Fruit fly (Drosophila melanogaster) whole organism, prepupa: ENCODE data around the gene CG8032.

Experiments used
- Blimp-1 ChIP-seq: fragments of 200-800 bp; sonication (Bioruptor generic); optimal IDR thresholded peaks from 3 replicates; lab custom pipeline; 2017; ENCODE audit warnings: missing biosample characterization, missing genetic modification characterization, mild to moderate bottlenecking, moderate library complexity, missing genetic modification reagents
- CG10631 ChIP-seq: fragments of 200-800 bp; sonication (Bioruptor generic); optimal IDR thresholded peaks from 2 replicates; lab custom pipeline; 2016; ENCODE audit warnings: missing biosample characterization, missing genetic modification characterization
- CG10669 ChIP-seq: fragments of 200-800 bp; sonication (Bioruptor generic); optimal IDR thresholded peaks from 3 replicates; lab custom pipeline; 2018; ENCODE audit warnings: missing biosample characterization, mild to moderate bottlenecking, missing genetic modification characterization, moderate library complexity
- CG11294 ChIP-seq: fragments of 200-800 bp; sonication (Bioruptor generic); IDR thresholded peaks from 2 replicates; pipeline ENCODE4 v1.3.6; 2022; ENCODE audit warnings: missing biosample characterization, missing genetic modification characterization
- CG11762 ChIP-seq: fragments of 200-800 bp; sonication (Bioruptor generic); optimal IDR thresholded peaks from 3 replicates; lab custom pipeline; 2016; ENCODE audit warnings: missing biosample characterization, missing genetic modification characterization; ENCODE audit not compliant: insufficient read depth
- CG15336 ChIP-seq: fragments of 200-800 bp; sonication (Bioruptor generic); IDR thresholded peaks from 2 replicates; pipeline ENCODE4 v1.3.6; 2022; ENCODE audit warnings: missing biosample characterization, missing genetic modification characterization
- CG1621 ChIP-seq: fragments of 200-800 bp; sonication (Bioruptor generic); optimal IDR thresholded peaks from 3 replicates; lab custom pipeline; 2018; ENCODE audit warnings: missing biosample characterization, mild to moderate bottlenecking, missing genetic modification characterization
- CG16779 ChIP-seq: fragments of 200-800 bp; sonication (Bioruptor generic); optimal IDR thresholded peaks from 3 replicates; lab custom pipeline; 2017; ENCODE audit warnings: missing biosample characterization, mild to moderate bottlenecking, missing genetic modification characterization
- CG3032 ChIP-seq: fragments of 200-800 bp; optimal IDR thresholded peaks from 2 replicates; lab custom pipeline; 2019; ENCODE audit warnings: missing biosample characterization, mild to moderate bottlenecking, missing genetic modification characterization, moderate library complexity
- CG32006 ChIP-seq: fragments of 200-800 bp; sonication (Bioruptor generic); optimal IDR thresholded peaks from 3 replicates; lab custom pipeline; 2017; ENCODE audit warnings: missing biosample characterization, mild to moderate bottlenecking, missing genetic modification characterization
- CG34406 ChIP-seq: fragments of 200-800 bp; sonication (Bioruptor generic); optimal IDR thresholded peaks from 3 replicates; lab custom pipeline; 2016; ENCODE audit warnings: missing biosample characterization, missing genetic modification characterization
- CG3919 ChIP-seq: fragments of 200-800 bp; sonication (Bioruptor generic); optimal IDR thresholded peaks from 3 replicates; lab custom pipeline; 2016; ENCODE audit warnings: missing biosample characterization, missing genetic modification characterization
- CG4318 ChIP-seq: fragments of 200-800 bp; sonication (Bioruptor generic); optimal IDR thresholded peaks from 3 replicates; lab custom pipeline; 2017; ENCODE audit warnings: missing biosample characterization, mild to moderate bottlenecking, missing genetic modification characterization
- CG6163 ChIP-seq: fragments of 200-800 bp; sonication (Bioruptor generic); IDR thresholded peaks from 3 replicates; pipeline ENCODE4 v1.3.6; 2022; ENCODE audit warnings: missing biosample characterization, missing genetic modification characterization
- CG6792 ChIP-seq: fragments of 200-800 bp; sonication (Bioruptor generic); optimal IDR thresholded peaks from 3 replicates; lab custom pipeline; 2016; ENCODE audit warnings: missing biosample characterization, missing genetic modification characterization
- CG6808 ChIP-seq: fragments of 200-800 bp; sonication (Bioruptor generic); optimal IDR thresholded peaks from 3 replicates; lab custom pipeline; 2017; ENCODE audit warnings: missing biosample characterization, missing genetic modification characterization, mild to moderate bottlenecking, moderate library complexity, missing genetic modification reagents
- CG8319 ChIP-seq: fragments of 200-800 bp; sonication (Bioruptor generic); optimal IDR thresholded peaks from 3 replicates; lab custom pipeline; 2016; ENCODE audit warnings: missing biosample characterization, missing genetic modification characterization
- CG8632 ChIP-seq: fragments of 200-800 bp; sonication (Bioruptor generic); optimal IDR thresholded peaks from 3 replicates; lab custom pipeline; 2016; ENCODE audit warnings: missing biosample characterization, missing genetic modification characterization
- CG9139 ChIP-seq: fragments of 200-800 bp; sonication (Bioruptor generic); optimal IDR thresholded peaks from 3 replicates; lab custom pipeline; 2017; ENCODE audit warnings: missing biosample characterization, mild to moderate bottlenecking, missing genetic modification characterization
- Eip75B ChIP-seq: fragments of 200-800 bp; sonication (Bioruptor generic); optimal IDR thresholded peaks from 3 replicates; lab custom pipeline; 2016; ENCODE audit warnings: missing biosample characterization, missing genetic modification characterization
- Eip78C ChIP-seq: fragments of 200-800 bp; sonication (Bioruptor generic); peaks from one replicate; lab custom pipeline; 2016; ENCODE audit warnings: missing biosample characterization, missing genetic modification characterization
- Eip93F ChIP-seq: fragments of 200-800 bp; sonication (Bioruptor generic); optimal IDR thresholded peaks from 2 replicates; lab custom pipeline; 2016; ENCODE audit warnings: missing biosample characterization, mild to moderate bottlenecking, missing genetic modification characterization
- Ets21C ChIP-seq: fragments of 200-800 bp; sonication (Bioruptor generic); optimal IDR thresholded peaks from 3 replicates; lab custom pipeline; 2016; ENCODE audit warnings: missing biosample characterization, missing genetic modification characterization
- Ets96B ChIP-seq: fragments of 200-800 bp; optimal IDR thresholded peaks from 2 replicates; lab custom pipeline; 2019; ENCODE audit warnings: missing biosample characterization, mild to moderate bottlenecking, missing genetic modification characterization, moderate library complexity
- Gug ChIP-seq: fragments of 200-800 bp; sonication (Bioruptor generic); IDR thresholded peaks from 2 replicates; pipeline ENCODE4 v1.3.6; 2022; ENCODE audit warnings: missing biosample characterization, missing genetic modification characterization
- Hr38 ChIP-seq: sonication (Bioruptor generic); optimal IDR thresholded peaks from 2 replicates; lab custom pipeline; 2016; ENCODE audit warnings: missing biosample characterization, missing genetic modification characterization
- Lpt ChIP-seq: fragments of 200-800 bp; sonication (Bioruptor generic); optimal IDR thresholded peaks from 3 replicates; lab custom pipeline; 2016; ENCODE audit warnings: missing biosample characterization, missing genetic modification characterization
- Met ChIP-seq: fragments of 200-800 bp; sonication (Bioruptor generic); optimal IDR thresholded peaks from 3 replicates; lab custom pipeline; 2016; ENCODE audit warnings: missing biosample characterization, missing genetic modification characterization
- OdsH ChIP-seq: fragments of 200-800 bp; sonication (Bioruptor generic); optimal IDR thresholded peaks from 3 replicates; lab custom pipeline; 2016; ENCODE audit warnings: missing biosample characterization, missing genetic modification characterization
- Smox ChIP-seq: fragments of 200-800 bp; sonication (Bioruptor generic); optimal IDR thresholded peaks from 3 replicates; lab custom pipeline; 2016; ENCODE audit warnings: missing biosample characterization, missing genetic modification characterization
- Sox102F ChIP-seq: fragments of 200-800 bp; sonication (Bioruptor generic); optimal IDR thresholded peaks from 2 replicates; lab custom pipeline; 2016; ENCODE audit warnings: missing biosample characterization, mild to moderate bottlenecking, missing genetic modification characterization
- Sox14 ChIP-seq: fragments of 200-800 bp; sonication (Bioruptor generic); optimal IDR thresholded peaks from 3 replicates; lab custom pipeline; 2016; ENCODE audit warnings: missing biosample characterization, missing genetic modification characterization
- Sox15 ChIP-seq: fragments of 200-800 bp; sonication (Bioruptor generic); optimal IDR thresholded peaks from 3 replicates; lab custom pipeline; 2016; ENCODE audit warnings: missing biosample characterization, missing genetic modification characterization
- achi ChIP-seq: fragments of 200-800 bp; sonication (Bioruptor generic); optimal IDR thresholded peaks from 3 replicates; lab custom pipeline; 2016; ENCODE audit warnings: missing biosample characterization, missing genetic modification characterization
- acj6 ChIP-seq: fragments of 200-800 bp; sonication (Bioruptor generic); optimal IDR thresholded peaks from 3 replicates; lab custom pipeline; 2016; ENCODE audit warnings: missing biosample characterization, missing genetic modification characterization
- cyc ChIP-seq: fragments of 200-800 bp; sonication (Bioruptor generic); optimal IDR thresholded peaks from 3 replicates; lab custom pipeline; 2016; ENCODE audit warnings: missing biosample characterization, missing genetic modification characterization
- dac ChIP-seq: fragments of 200-800 bp; sonication (Bioruptor generic); optimal IDR thresholded peaks from 2 replicates; lab custom pipeline; 2017; ENCODE audit warnings: missing biosample characterization, mild to moderate bottlenecking, missing genetic modification characterization
- eg ChIP-seq: fragments of 200-800 bp; sonication (Bioruptor generic); IDR thresholded peaks from 3 replicates; pipeline ENCODE4 v1.3.6; 2022; ENCODE audit warnings: missing biosample characterization, missing genetic modification characterization
- esn ChIP-seq: fragments of 200-800 bp; sonication (Bioruptor generic); optimal IDR thresholded peaks from 2 replicates; lab custom pipeline; 2016; ENCODE audit warnings: missing biosample characterization, mild to moderate bottlenecking, missing genetic modification characterization, moderate library complexity
- fd59A ChIP-seq: fragments of 200-800 bp; sonication (Bioruptor generic); optimal IDR thresholded peaks from 2 replicates; lab custom pipeline; 2017; ENCODE audit warnings: missing biosample characterization, mild to moderate bottlenecking, missing genetic modification characterization, missing genetic modification reagents
- fd85E ChIP-seq: fragments of 200-800 bp; sonication (Bioruptor generic); optimal IDR thresholded peaks from 3 replicates; lab custom pipeline; 2016; ENCODE audit warnings: missing biosample characterization, missing genetic modification characterization
- fkh ChIP-seq: fragments of 200-800 bp; sonication (Bioruptor generic); optimal IDR thresholded peaks from 3 replicates; lab custom pipeline; 2017; ENCODE audit warnings: missing biosample characterization, mild to moderate bottlenecking, missing genetic modification characterization, moderate library complexity
- net ChIP-seq: fragments of 200-800 bp; sonication (Bioruptor generic); optimal IDR thresholded peaks from 3 replicates; lab custom pipeline; 2016; ENCODE audit warnings: missing biosample characterization, missing genetic modification characterization
- pdm3 ChIP-seq: fragments of 200-800 bp; sonication (Bioruptor generic); optimal IDR thresholded peaks from 3 replicates; lab custom pipeline; 2016; ENCODE audit warnings: missing biosample characterization, missing genetic modification characterization
- ss ChIP-seq, 2 experiments: fragments of 200-800 bp; sonication (Bioruptor generic); optimal IDR thresholded peaks; 2 replicates in 1 of 2; 3 replicates in 1 of 2; lab custom pipeline; 2017 to 2018; ENCODE audit warnings: mild to moderate bottlenecking in 2 of 2, missing biosample characterization in 2 of 2, missing genetic modification characterization in 2 of 2, moderate library complexity in 1 of 2
- topi ChIP-seq: fragments of 200-800 bp; sonication (Bioruptor generic); optimal IDR thresholded peaks from 3 replicates; lab custom pipeline; 2016; ENCODE audit warnings: missing biosample characterization, missing genetic modification characterization
- vri ChIP-seq: fragments of 200-800 bp; sonication (Bioruptor generic); optimal IDR thresholded peaks from 3 replicates; lab custom pipeline; 2016; ENCODE audit warnings: missing biosample characterization, mild to moderate bottlenecking, missing genetic modification characterization

CG8032 gene

DNA sequence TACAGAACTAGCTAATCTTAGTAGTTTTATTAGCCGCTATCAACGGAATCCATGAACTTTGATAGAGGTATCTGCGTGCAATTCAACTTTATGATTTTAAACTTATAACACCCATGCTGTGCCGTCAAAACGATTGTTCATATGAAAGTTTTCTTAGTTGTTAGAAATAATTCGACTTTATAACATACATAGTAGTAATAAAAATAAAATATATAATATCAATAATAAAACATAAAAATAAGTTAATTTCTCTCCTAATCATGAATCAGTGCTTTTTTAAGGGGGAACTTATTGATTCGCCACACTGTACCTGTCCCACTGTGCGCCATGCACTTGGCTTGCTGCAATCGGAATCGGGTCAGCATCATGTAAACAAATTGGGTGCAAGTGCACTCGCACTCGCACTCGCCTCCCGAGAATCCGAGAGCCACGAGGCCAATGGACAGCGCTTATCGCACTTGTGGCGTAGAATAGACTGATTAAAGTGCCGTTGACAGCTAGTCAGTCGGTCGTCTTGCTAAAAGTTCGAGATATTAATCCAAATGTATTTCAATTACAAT, 48.1 kb downstream of the CG8032 start (continued):
- TF ChIP-seq Eip75B (GFP tag; lab: Kevin White, UChicago) (peak; percentile 34), CG16779 (tag; lab: Kevin White, UChicago) (peak; percentile 15), Gug (GFP tag; lab: Robert Waterston, UW) (no peak), Eip93F (GFP tag; lab: Kevin White, UChicago) (peak; percentile 2), topi (GFP tag; lab: Kevin White, UChicago) (no peak), CG6792 (GFP tag; lab: Kevin White, UChicago) (no peak), Ets96B (no peak), Blimp-1 (GFP tag; lab: Kevin White, UChicago) (no peak), cyc (GFP tag; lab: Kevin White, UChicago) (no peak), CG15336 (GFP tag; lab: Robert Waterston, UW) (peak; percentile 19; the same call in 1 of the 2 replicates), CG4318 (no peak), Met (GFP tag; lab: Kevin White, UChicago) (peak; percentile 21), CG10631 (GFP tag; lab: Kevin White, UChicago) (no peak), Hr38 (GFP tag; lab: Kevin White, UChicago) (no peak), CG11762 (GFP tag; lab: Kevin White, UChicago) (no peak), CG3919 (GFP tag; lab: Kevin White, UChicago) (peak; percentile 6), eg (GFP tag; lab: Robert Waterston, UW) (no peak), Eip78C (GFP tag; lab: Kevin White, UChicago) (peak; percentile 42)

DNA sequence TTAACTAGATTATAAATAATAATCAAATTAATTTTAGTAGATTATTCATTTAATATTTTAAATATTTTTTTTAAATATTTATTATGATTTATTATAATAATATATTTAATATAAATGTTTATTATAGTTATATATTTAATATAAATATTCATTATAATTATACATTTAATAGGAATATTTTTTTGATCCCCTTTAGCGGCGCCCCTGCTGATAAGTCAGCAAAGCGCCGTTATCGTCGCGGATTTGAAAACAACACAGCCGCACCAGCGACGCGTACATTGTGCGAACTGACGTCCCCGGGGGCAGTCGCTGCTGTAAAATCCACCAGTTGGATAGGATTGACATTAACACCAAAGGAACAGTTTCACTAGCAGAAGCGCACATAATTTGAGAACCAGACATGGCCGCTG, 48.8 kb downstream of the CG8032 start, which contains the start of gene CG8112:
Gene CG8112, plus strand, starts transcription at position 212 of the 410 bp plus-strand sequence.
- TF ChIP-seq Sox15 (no peak), dac (no peak), CG8632 (peak; percentile 59), ss (GFP tag; optimal IDR thresholded peaks at IDR 0.05; lab: Kevin White, UChicago) (peak in 1 of 2 experiments; percentile 16), Eip78C (GFP tag; lab: Kevin White, UChicago) (peak; percentile 63), esn (GFP tag; lab: Kevin White, UChicago) (peak; percentile 52), CG11294 (GFP tag; lab: Robert Waterston, UW) (no peak), CG15336 (GFP tag; lab: Robert Waterston, UW) (no peak), CG34406 (GFP tag; lab: Kevin White, UChicago) (peak; percentile 47), Sox14 (no peak), Lpt (GFP tag; lab: Kevin White, UChicago) (no peak), CG1621 (no peak), Hr38 (GFP tag; lab: Kevin White, UChicago) (no peak), Ets21C (GFP tag; lab: Kevin White, UChicago) (no peak), Ets96B (no peak), OdsH (GFP tag; lab: Kevin White, UChicago) (peak; percentile 14), CG6792 (GFP tag; lab: Kevin White, UChicago) (no peak), CG6808 (GFP tag; lab: Kevin White, UChicago) (no peak), Eip75B (GFP tag; lab: Kevin White, UChicago) (no peak), fd59A (GFP tag; lab: Kevin White, UChicago) (no peak), CG10669 (GFP tag; lab: Kevin White, UChicago) (no peak), fd85E (GFP tag; lab: Kevin White, UChicago) (no peak), CG10631 (GFP tag; lab: Kevin White, UChicago) (peak; percentile 19), fkh (peak; percentile 9), acj6 (GFP tag; lab: Kevin White, UChicago) (peak; percentile 27), pdm3 (GFP tag; lab: Kevin White, UChicago) (no peak), CG3919 (GFP tag; lab: Kevin White, UChicago) (peak; percentile 34), Blimp-1 (GFP tag; lab: Kevin White, UChicago) (peak; percentile 23), achi (GFP tag; lab: Kevin White, UChicago) (peak; percentile 46), CG9139 (GFP tag; lab: Kevin White, UChicago) (no peak), CG11762 (GFP tag; lab: Kevin White, UChicago) (no peak), CG6163 (GFP tag; lab: Robert Waterston, UW) (peak; percentile 64), CG32006 (GFP tag; lab: Kevin White, UChicago) (peak; percentile 74), Smox (GFP tag; lab: Kevin White, UChicago) (no peak), eg (GFP tag; lab: Robert Waterston, UW) (peak; percentile 41; the same call in 2 of the 3 replicates), CG8319 (GFP tag; lab: Kevin White, UChicago) (no peak), CG16779 (tag; lab: Kevin White, UChicago) (no peak), vri (no peak), Eip93F (GFP tag; lab: Kevin White, UChicago) (no peak), Sox102F (no peak), net (GFP tag; lab: Kevin White, UChicago) (no peak), cyc (GFP tag; lab: Kevin White, UChicago) (no peak), CG3032 (tag; lab: Kevin White, UChicago) (peak; percentile 28)
